Fruit fly (Drosophila melanogaster): ENCODE results near the gene sas.
A peak's percentile ranks its signal among the peaks of the same experiment; 100 is the strongest.

sas gene

DNA sequence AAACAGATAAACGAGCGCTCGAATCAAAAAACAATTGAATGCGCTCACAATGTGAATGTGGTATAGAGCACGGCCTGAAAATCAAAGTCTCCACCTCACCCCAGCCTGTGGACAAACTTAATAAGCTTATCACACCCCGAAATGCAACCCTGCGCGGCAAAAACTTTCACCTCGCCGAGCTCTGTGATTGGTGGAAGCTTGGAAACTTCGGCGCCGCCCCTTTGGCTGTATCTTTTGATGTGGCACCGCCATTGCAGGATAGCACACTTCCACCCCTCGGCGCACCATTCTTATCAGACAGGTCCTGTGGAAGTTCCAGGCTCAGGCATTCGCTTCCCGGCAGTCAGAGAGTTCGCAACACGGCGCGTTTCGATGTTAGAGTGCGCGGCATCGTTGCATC lies 26.7 kb upstream of the sas start, which contains the start of gene Fer1 (continued):
- TF ChIP-seq CG6765 (GFP tag; optimal IDR thresholded peaks at IDR 0.05) (no peak), CG34422 (GFP tag; IDR thresholded peaks at IDR 0.05) (0 out of 3 replicates have a peak, but pooled peaks have one; percentile 11), insv (GFP tag; optimal IDR thresholded peaks at IDR 0.05) (peak in 1 of 2 experiments; percentile 70), HLH4C (GFP tag; IDR thresholded peaks at IDR 0.05; ENCODE audit: partially characterized antibody) (0 out of 3 replicates have a peak, but pooled peaks have one; percentile 20), seq (GFP tag; IDR thresholded peaks at IDR 0.05) (peak; percentile 59; the same call in 1 of the 2 replicates), h (optimal IDR thresholded peaks at IDR 0.05) (no peak), CG8359 (GFP tag; optimal IDR thresholded peaks at IDR 0.05; ENCODE audit: borderline replicate concordance) (no peak), Nf-YB (GFP tag; optimal IDR thresholded peaks at IDR 0.05) (peak; percentile 95), dmrt99B (tag; optimal IDR thresholded peaks at IDR 0.05) (no peak), CkIIα-i1 (GFP tag; IDR thresholded peaks at IDR 0.05) (no peak), CG7357 (GFP tag; IDR thresholded peaks at IDR 0.05) (peak; percentile 60; the same call in 1 of the 3 replicates), chinmo (GFP tag; IDR thresholded peaks at IDR 0.05; ENCODE audit: partially characterized antibody) (0 out of 4 replicates have a peak, but pooled peaks have one; percentile 27), Mes4 (GFP tag; optimal IDR thresholded peaks at IDR 0.05) (no peak), btn (GFP tag; optimal IDR thresholded peaks at IDR 0.05) (no peak)

DNA sequence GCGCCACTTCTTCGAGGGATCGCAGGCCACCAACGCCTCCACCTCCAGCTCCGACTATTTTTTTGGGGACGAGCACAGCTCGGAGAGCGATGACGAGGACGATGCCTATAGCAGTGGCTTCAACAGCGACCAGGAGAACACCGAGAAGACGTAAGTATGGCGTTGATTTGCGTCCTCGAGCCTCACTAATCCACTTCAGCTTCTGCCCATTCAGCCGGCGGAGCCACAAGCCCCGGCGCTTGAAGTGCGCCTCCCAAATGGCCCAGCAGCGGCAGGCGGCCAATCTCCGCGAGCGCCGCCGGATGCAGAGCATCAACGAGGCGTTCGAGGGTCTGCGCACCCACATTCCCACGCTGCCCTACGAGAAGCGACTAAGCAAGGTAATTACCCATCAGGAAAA lies 25.4 kb upstream of the sas start:
- TF ChIP-seq Ets65A (GFP tag) (peak; percentile 92), gcm (GFP tag; optimal IDR thresholded peaks at IDR 0.05) (no peak), CG9932 (GFP tag; IDR thresholded peaks at IDR 0.05) (no peak)

DNA sequence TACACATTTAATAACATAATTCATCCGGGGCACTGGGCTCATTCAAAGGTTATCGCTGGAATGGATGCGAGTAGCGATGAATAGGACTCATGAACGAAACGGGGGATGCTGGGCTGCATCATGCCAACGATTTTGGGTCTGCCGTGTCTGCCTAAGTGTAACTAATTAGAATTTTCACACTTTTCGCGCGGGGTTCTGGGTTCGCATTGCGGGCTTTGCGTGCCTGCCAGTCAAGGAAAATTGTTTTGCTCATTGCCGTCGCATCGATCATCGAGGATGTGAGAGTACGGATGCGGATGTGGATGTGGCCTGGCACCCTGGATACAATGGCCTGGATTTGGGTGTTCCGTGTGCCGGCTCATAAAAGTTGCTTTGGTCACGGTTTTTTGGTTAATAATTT lies 24.6 kb upstream of the sas start:
- TF ChIP-seq pros (GFP tag; optimal IDR thresholded peaks at IDR 0.05) (peak; percentile 8), prd (optimal IDR thresholded peaks at IDR 0.05) (no peak), prd (GFP tag; IDR thresholded peaks at IDR 0.05) (0 out of 3 replicates have a peak, but pooled peaks have one; percentile 11), CG4617 (GFP tag; optimal IDR thresholded peaks at IDR 0.05; ENCODE audit: borderline replicate concordance) (no peak), klu (GFP tag; IDR thresholded peaks at IDR 0.05) (no peak), CG2875 (GFP tag; optimal IDR thresholded peaks at IDR 0.05) (no peak), Hr78 (GFP tag; optimal IDR thresholded peaks at IDR 0.05) (no peak), Ets65A (GFP tag) (peak; percentile 65), gsb-n (tag; optimal IDR thresholded peaks at IDR 0.05) (peak; percentile 87), repo (GFP tag; optimal IDR thresholded peaks at IDR 0.05) (no peak)

DNA sequence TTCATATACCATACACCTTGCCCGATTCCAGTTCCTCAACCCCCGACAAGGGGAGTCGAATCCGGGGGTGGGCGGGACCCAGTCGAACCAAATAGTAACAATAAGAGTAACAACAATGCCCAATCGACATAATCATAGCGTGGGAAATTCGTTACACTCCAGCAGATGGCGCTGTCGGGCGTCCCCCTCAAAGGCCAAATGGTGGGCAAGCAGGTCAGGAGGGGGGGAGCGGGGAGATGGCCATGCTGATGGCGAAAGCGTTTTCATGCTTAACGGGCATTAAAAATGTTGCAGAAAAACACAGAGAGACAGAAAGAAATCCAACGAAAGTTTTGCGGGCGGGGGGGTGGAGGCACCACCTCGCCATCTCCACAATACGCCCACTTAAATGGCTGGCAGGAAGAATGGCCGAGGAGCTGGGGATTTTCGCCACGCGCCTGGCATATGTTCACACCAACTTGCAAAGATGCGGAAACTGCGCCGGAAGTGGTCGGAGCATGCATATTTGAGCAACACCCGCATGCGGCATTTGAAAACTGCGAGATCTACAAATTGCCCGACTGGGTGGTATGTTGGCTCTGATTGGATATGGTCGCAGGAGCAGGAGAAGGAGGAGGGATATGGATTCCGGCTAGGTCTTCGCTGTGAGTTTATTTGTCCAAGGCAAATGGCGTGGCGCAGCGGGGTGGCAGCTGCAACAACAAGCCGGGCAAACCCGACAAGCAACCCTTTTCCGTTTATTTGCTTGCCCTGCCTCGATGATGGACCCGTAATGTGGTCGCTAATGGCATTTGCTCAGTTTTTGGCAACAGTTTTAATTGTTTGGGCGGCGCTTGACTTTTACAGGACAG lies 23.2 kb upstream of the sas start:
- no peak for TF ChIP-seq Atf-2 (GFP tag; optimal IDR thresholded peaks at IDR 0.05)
- peak; percentile 89 for TF ChIP-seq Nf-YC (tag; optimal IDR thresholded peaks at IDR 0.05)
- peak; percentile 65 for TF ChIP-seq Ets65A (GFP tag)
- TF ChIP-seq crol (GFP tag; IDR thresholded peaks at IDR 0.05): peak; percentile 86
- TF ChIP-seq Sry-δ (GFP tag; optimal IDR thresholded peaks at IDR 0.05): no peak
- peak; percentile 60 for TF ChIP-seq Kr (GFP tag; optimal IDR thresholded peaks at IDR 0.05)
- no peak for TF ChIP-seq zfh2 (GFP tag; optimal IDR thresholded peaks at IDR 0.05)
- TF ChIP-seq Hey (tag; optimal IDR thresholded peaks at IDR 0.05): peak; percentile 91
- TF ChIP-seq nerfin-1 (tag; optimal IDR thresholded peaks at IDR 0.05): peak; percentile 21
- peak; percentile 9 for TF ChIP-seq gcm (GFP tag; optimal IDR thresholded peaks at IDR 0.05)
- peak; percentile 93 for TF ChIP-seq Fer1 (GFP tag; optimal IDR thresholded peaks at IDR 0.05)
- no peak for TF ChIP-seq Ptx1 (GFP tag; IDR thresholded peaks at IDR 0.05)
- TF ChIP-seq lov (optimal IDR thresholded peaks at IDR 0.05): no peak
- 0 out of 3 replicates have a peak, but pooled peaks have one; percentile 12 for TF ChIP-seq lov (GFP tag; IDR thresholded peaks at IDR 0.05)
- TF ChIP-seq Med (GFP tag): peak; percentile 35
- TF ChIP-seq CG2199 (GFP tag; IDR thresholded peaks at IDR 0.05): 0 out of 3 replicates have a peak, but pooled peaks have one; percentile 38
- 0 out of 3 replicates have a peak, but pooled peaks have one; percentile 22 for TF ChIP-seq Opbp (GFP tag; IDR thresholded peaks at IDR 0.05; ENCODE audit: partially characterized antibody)
- TF ChIP-seq twi (tag; optimal IDR thresholded peaks at IDR 0.05): peak; percentile 37
- no peak for TF ChIP-seq CG14050 (GFP tag; IDR thresholded peaks at IDR 0.05)
- no peak for TF ChIP-seq seq (GFP tag; IDR thresholded peaks at IDR 0.05)
- TF ChIP-seq insv (GFP tag; optimal IDR thresholded peaks at IDR 0.05): peak in 1 of 2 experiments; percentile 33
- TF ChIP-seq Hr39 (optimal IDR thresholded peaks at IDR 0.05): peak; percentile 29
- TF ChIP-seq CG4360 (GFP tag; IDR thresholded peaks at IDR 0.05): peak; percentile 58
- peak; percentile 87 for TF ChIP-seq Nf-YB (GFP tag; optimal IDR thresholded peaks at IDR 0.05)

Data from whole organism, embryonic.